Worm (Caenorhabditis elegans) whole organism, late embryonic: ENCODE measurements around the gene mrpl-35.
A peak's percentile ranks its signal among the peaks of the same experiment; 100 is the strongest.

ENCODE experiments used
- F13H6.1 ChIP-seq: sonication (generic microtip); optimal IDR thresholded peaks from 2 replicates; lab custom pipeline; 2016; ENCODE audit warnings: missing genetic modification characterization, missing compliant biosample characterization
- K02D7.2 ChIP-seq: sonication (generic microtip); optimal IDR thresholded peaks from 2 replicates; lab custom pipeline; 2017; ENCODE audit warnings: mild to moderate bottlenecking, missing genetic modification characterization, missing compliant biosample characterization
- K09A11.1 ChIP-seq: sonication (generic microtip); optimal IDR thresholded peaks from 2 replicates; lab custom pipeline; 2017; ENCODE audit warnings: antibody characterized with exemption, mild to moderate bottlenecking, missing genetic modification characterization, missing compliant biosample characterization; ENCODE audit not compliant: insufficient read depth
- T23F11.4 ChIP-seq: fragments of 200-800 bp; sonication (Bioruptor generic); optimal IDR thresholded peaks from 2 replicates; lab custom pipeline; 2018; ENCODE audit warnings: mild to moderate bottlenecking, missing genetic modification characterization, missing compliant biosample characterization
- ceh-18 ChIP-seq: sonication (generic microtip); optimal IDR thresholded peaks from 2 replicates; lab custom pipeline; 2016; ENCODE audit warnings: missing genetic modification characterization, missing compliant biosample characterization
- ceh-2 ChIP-seq: sonication (generic microtip); optimal IDR thresholded peaks from 2 replicates; lab custom pipeline; 2016; ENCODE audit warnings: missing genotype, missing genetic modification characterization, missing compliant biosample characterization
- ceh-22 ChIP-seq: sonication (generic microtip); optimal IDR thresholded peaks from 2 replicates; lab custom pipeline; 2017; ENCODE audit warnings: missing biosample characterization, missing genetic modification characterization
- ceh-24 ChIP-seq: sonication (generic microtip); optimal IDR thresholded peaks from 2 replicates; lab custom pipeline; 2016; ENCODE audit warnings: mild to moderate bottlenecking, missing genetic modification characterization, missing compliant biosample characterization
- ceh-30 ChIP-seq: fragments of 150-350 bp; optimal IDR thresholded peaks from 2 replicates; lab custom pipeline; 2014; ENCODE audit warnings: missing biosample characterization, missing genetic modification characterization
- ceh-31 ChIP-seq: sonication (generic microtip); optimal IDR thresholded peaks from 2 replicates; lab custom pipeline; 2016; ENCODE audit warnings: missing genetic modification characterization, missing compliant biosample characterization
- ceh-34 ChIP-seq: sonication (generic microtip); optimal IDR thresholded peaks from 2 replicates; lab custom pipeline; 2016; ENCODE audit warnings: mild to moderate bottlenecking, missing genetic modification characterization, missing compliant biosample characterization
- ceh-48 ChIP-seq: sonication (generic microtip); optimal IDR thresholded peaks from 2 replicates; lab custom pipeline; 2016; ENCODE audit warnings: missing genetic modification characterization, inconsistent platforms, missing compliant biosample characterization
- ceh-6 ChIP-seq: fragments of 200-800 bp; sonication (Bioruptor generic); optimal IDR thresholded peaks from 2 replicates; lab custom pipeline; 2018; ENCODE audit warnings: mild to moderate bottlenecking, missing genetic modification characterization, missing compliant biosample characterization
- che-1 ChIP-seq: sonication (generic microtip); optimal IDR thresholded peaks from 2 replicates; lab custom pipeline; 2016; ENCODE audit warnings: mild to moderate bottlenecking, missing genetic modification characterization, missing compliant biosample characterization
- dmd-4 ChIP-seq: sonication (generic microtip); optimal IDR thresholded peaks from 2 replicates; lab custom pipeline; 2016; ENCODE audit warnings: borderline replicate concordance, missing genetic modification characterization, missing compliant biosample characterization
- dve-1 ChIP-seq: sonication (generic microtip); optimal IDR thresholded peaks from 2 replicates; lab custom pipeline; 2017; ENCODE audit warnings: antibody characterized with exemption, mild to moderate bottlenecking, missing genetic modification characterization, missing compliant biosample characterization
- elt-4 ChIP-seq: sonication (generic microtip); optimal IDR thresholded peaks from 2 replicates; lab custom pipeline; 2016; ENCODE audit warnings: missing genetic modification characterization, missing compliant biosample characterization
- eyg-1 ChIP-seq: sonication (generic microtip); optimal IDR thresholded peaks from 2 replicates; lab custom pipeline; 2016; ENCODE audit warnings: missing genotype, missing genetic modification characterization, missing compliant biosample characterization
- fkh-10 ChIP-seq: fragments of 150-350 bp; optimal IDR thresholded peaks from 2 replicates; lab custom pipeline; 2014; ENCODE audit warnings: missing biosample characterization, missing genetic modification reagents, missing genetic modification characterization
- fkh-6 ChIP-seq: sonication (generic microtip); optimal IDR thresholded peaks from 2 replicates; lab custom pipeline; 2016; ENCODE audit warnings: missing genetic modification characterization, missing compliant biosample characterization
- gmeb-2 ChIP-seq: sonication (generic microtip); optimal IDR thresholded peaks from 2 replicates; lab custom pipeline; 2016; ENCODE audit warnings: missing genetic modification characterization, inconsistent platforms, missing compliant biosample characterization
- hlh-30 ChIP-seq: sonication (generic microtip); optimal IDR thresholded peaks from 2 replicates; lab custom pipeline; 2017; ENCODE audit warnings: antibody characterized with exemption, missing genetic modification characterization, missing compliant biosample characterization; ENCODE audit not compliant: insufficient read depth
- hlh-6 ChIP-seq: sonication (generic microtip); optimal IDR thresholded peaks from 2 replicates; lab custom pipeline; 2016; ENCODE audit warnings: missing genotype, missing genetic modification characterization, missing compliant biosample characterization
- hlh-8 ChIP-seq: sonication (generic microtip); optimal IDR thresholded peaks from 2 replicates; lab custom pipeline; 2016; ENCODE audit warnings: missing genotype, missing genetic modification characterization, missing compliant biosample characterization
- madf-2 ChIP-seq: sonication (generic microtip); optimal IDR thresholded peaks from 2 replicates; lab custom pipeline; 2017; ENCODE audit warnings: missing genetic modification characterization, missing compliant biosample characterization
- mec-3 ChIP-seq: sonication (generic microtip); optimal IDR thresholded peaks from 2 replicates; lab custom pipeline; 2016; ENCODE audit warnings: borderline replicate concordance, missing genetic modification characterization, missing compliant biosample characterization
- nfya-1 ChIP-seq: sonication (generic microtip); optimal IDR thresholded peaks from 2 replicates; lab custom pipeline; 2017; ENCODE audit warnings: missing genetic modification characterization, mild to moderate bottlenecking, missing compliant biosample characterization, antibody characterized with exemption, moderate library complexity
- nhr-11 ChIP-seq: fragments of 150-350 bp; optimal IDR thresholded peaks from 2 replicates; lab custom pipeline; 2014; ENCODE audit warnings: missing biosample characterization, missing genetic modification characterization
- npax-4 ChIP-seq: sonication (generic microtip); optimal IDR thresholded peaks from 2 replicates; lab custom pipeline; 2016; ENCODE audit warnings: missing genetic modification characterization, missing compliant biosample characterization
- odd-2 ChIP-seq: sonication (generic microtip); optimal IDR thresholded peaks from 2 replicates; lab custom pipeline; 2017; ENCODE audit warnings: antibody characterized with exemption, mild to moderate bottlenecking, missing genetic modification characterization, missing compliant biosample characterization
- pag-3 ChIP-seq: sonication (generic microtip); optimal IDR thresholded peaks from 2 replicates; lab custom pipeline; 2016; ENCODE audit warnings: missing compliant biosample characterization, missing genetic modification characterization, borderline replicate concordance
- pat-9 ChIP-seq: fragments of 200-800 bp; sonication (Bioruptor generic); optimal IDR thresholded peaks from 2 replicates; lab custom pipeline; 2018; ENCODE audit warnings: mild to moderate bottlenecking, missing genetic modification characterization, moderate library complexity, missing compliant biosample characterization
- pax-1 ChIP-seq: fragments of 150-350 bp; optimal IDR thresholded peaks from 2 replicates; lab custom pipeline; 2014; ENCODE audit warnings: missing biosample characterization, missing genetic modification characterization
- pha-2 ChIP-seq: sonication (generic microtip); optimal IDR thresholded peaks from 2 replicates; lab custom pipeline; 2017; ENCODE audit warnings: mild to moderate bottlenecking, missing genetic modification characterization, missing compliant biosample characterization
- pha-4 ChIP-seq: fragments of 150-350 bp; optimal IDR thresholded peaks from 2 replicates; lab custom pipeline; 2018; ENCODE audit warnings: missing biosample characterization, missing genetic modification reagents, missing genetic modification characterization
- pqm-1 ChIP-seq: sonication (generic microtip); optimal IDR thresholded peaks from 2 replicates; lab custom pipeline; 2016; ENCODE audit warnings: missing genetic modification characterization, missing compliant biosample characterization
- ref-2 ChIP-seq: sonication (generic microtip); optimal IDR thresholded peaks from 2 replicates; lab custom pipeline; 2016; ENCODE audit warnings: missing genetic modification characterization, missing compliant biosample characterization
- sdc-2 ChIP-seq: sonication (generic microtip); optimal IDR thresholded peaks from 2 replicates; lab custom pipeline; 2016; ENCODE audit warnings: missing genotype, missing genetic modification characterization, missing compliant biosample characterization
- sox-2 ChIP-seq: fragments of 200-800 bp; sonication (Bioruptor generic); IDR thresholded peaks from 2 replicates; pipeline ENCODE4 v1.3.6; 2022; ENCODE audit warnings: missing genetic modification reagents, missing genetic modification characterization, missing compliant biosample characterization
- sox-4 ChIP-seq: sonication (generic microtip); optimal IDR thresholded peaks from 2 replicates; lab custom pipeline; 2017; ENCODE audit warnings: mild to moderate bottlenecking, missing genetic modification characterization, inconsistent platforms, missing compliant biosample characterization
- syd-9 ChIP-seq: sonication (generic microtip); optimal IDR thresholded peaks from 2 replicates; lab custom pipeline; 2016; ENCODE audit warnings: mild to moderate bottlenecking, missing genetic modification characterization, moderate library complexity, missing compliant biosample characterization
- tbx-2 ChIP-seq: sonication (generic microtip); optimal IDR thresholded peaks from 2 replicates; lab custom pipeline; 2016; ENCODE audit warnings: missing genetic modification characterization, missing compliant biosample characterization
- unc-3 ChIP-seq, 2 experiments: fragments of 200-800 bp in 1 of 2; sonication (Bioruptor generic) in 1 of 2; sonication (generic microtip) in 1 of 2; conservative IDR thresholded peaks in 1 of 2; optimal IDR thresholded peaks in 1 of 2; 2 replicates each; pipeline versions ENCODE4 v1.3.6 to Lab custom; 2016 to 2022; ENCODE audit warnings: missing compliant biosample characterization in 2 of 2, missing genetic modification characterization in 2 of 2, missing genetic modification reagents in 1 of 2
- unc-42 ChIP-seq: sonication (generic microtip); optimal IDR thresholded peaks from 2 replicates; lab custom pipeline; 2016; ENCODE audit warnings: missing genotype, missing genetic modification characterization, missing compliant biosample characterization
- unc-86 ChIP-seq: sonication (generic microtip); optimal IDR thresholded peaks from 2 replicates; lab custom pipeline; 2016; ENCODE audit warnings: missing genetic modification characterization, missing compliant biosample characterization
- ztf-16 ChIP-seq: sonication (generic microtip); optimal IDR thresholded peaks from 2 replicates; lab custom pipeline; 2017; ENCODE audit warnings: missing genetic modification characterization, missing compliant biosample characterization

The mrpl-35 gene

DNA sequence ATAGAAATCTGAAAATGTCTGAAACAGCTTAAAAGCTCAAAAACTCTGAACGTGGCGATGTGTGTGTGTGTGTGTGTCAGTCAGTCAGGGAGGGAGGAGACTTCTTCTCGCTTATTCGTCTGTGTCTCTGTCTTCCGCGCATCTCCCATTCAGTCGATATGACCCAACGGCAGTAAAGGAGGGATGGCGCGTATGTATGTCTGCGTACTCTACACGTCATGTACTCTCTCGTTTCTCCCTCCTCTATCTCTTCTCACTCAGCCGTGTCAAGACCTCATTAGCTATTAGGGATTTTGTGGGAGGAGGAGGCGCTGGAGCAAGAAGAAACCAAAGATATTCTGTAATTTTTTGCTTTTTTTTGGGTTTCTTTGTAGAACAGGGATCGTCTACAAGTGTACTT, 22.0 kb downstream of the mrpl-35 start (continued):
- no peak for TF ChIP-seq fkh-6
- TF ChIP-seq elt-4 (tag; lab: Kevin White, UChicago): no peak
- TF ChIP-seq ceh-18: peak; percentile 20
- TF ChIP-seq ceh-30: no peak
- TF ChIP-seq pat-9: no peak
- TF ChIP-seq nhr-11 (tag; lab: Kevin White, UChicago): no peak
- TF ChIP-seq mec-3 (tag; lab: Kevin White, UChicago): no peak
- TF ChIP-seq sdc-2 (tag; lab: Kevin White, UChicago): no peak
- TF ChIP-seq dve-1 (tag; lab: Kevin White, UChicago): peak; percentile 4
- no peak for TF ChIP-seq sox-4 (tag; lab: Kevin White, UChicago)
- no peak for TF ChIP-seq dmd-4 (tag; lab: Kevin White, UChicago)
- TF ChIP-seq npax-4: no peak
- TF ChIP-seq unc-86 (tag; lab: Kevin White, UChicago): no peak
- TF ChIP-seq ceh-6: no peak
- TF ChIP-seq ceh-31 (tag; lab: Kevin White, UChicago): peak; percentile 87
- TF ChIP-seq F13H6.1 (tag; lab: Kevin White, UChicago): no peak
- TF ChIP-seq T23F11.4: no peak
- no peak for TF ChIP-seq syd-9 (tag; lab: Kevin White, UChicago)
- TF ChIP-seq madf-2 (tag; lab: Kevin White, UChicago): no peak
- TF ChIP-seq hlh-8 (tag; lab: Kevin White, UChicago): no peak
- no peak for TF ChIP-seq ceh-24
- no peak for TF ChIP-seq pag-3
- TF ChIP-seq che-1 (tag; lab: Kevin White, UChicago): no peak
- TF ChIP-seq sox-2 (GFP tag; lab: Robert Waterston, UW): no peak
- peak; percentile 68 for TF ChIP-seq ref-2 (tag; lab: Kevin White, UChicago)
- TF ChIP-seq ceh-2 (tag; lab: Kevin White, UChicago): no peak
- no peak for TF ChIP-seq ceh-22
- TF ChIP-seq tbx-2: peak; percentile 69
- peak; percentile 72 for TF ChIP-seq ceh-48 (tag; lab: Kevin White, UChicago)
- TF ChIP-seq pha-2 (tag; lab: Kevin White, UChicago): no peak
- TF ChIP-seq pqm-1: no peak
- TF ChIP-seq odd-2: no peak
- no peak for TF ChIP-seq ztf-16 (tag; lab: Kevin White, UChicago)
- TF ChIP-seq eyg-1 (tag; lab: Kevin White, UChicago): no peak
- peak; percentile 68 for TF ChIP-seq unc-42 (tag; lab: Kevin White, UChicago)
- no peak for TF ChIP-seq gmeb-2
- TF ChIP-seq nfya-1 (tag; lab: Kevin White, UChicago): peak; percentile 82
- TF ChIP-seq pax-1: peak; percentile 61
- TF ChIP-seq hlh-30 (tag; lab: Kevin White, UChicago): peak; percentile 63
- TF ChIP-seq ceh-34 (tag; lab: Kevin White, UChicago): peak; percentile 21
- TF ChIP-seq K02D7.2: no peak
- no peak for TF ChIP-seq K09A11.1 (tag; lab: Kevin White, UChicago)
- TF ChIP-seq hlh-6 (tag; lab: Kevin White, UChicago): no peak
- no peak for TF ChIP-seq fkh-10
- TF ChIP-seq unc-3 (GFP tag; conservative IDR thresholded peaks at IDR 0.05; lab: Robert Waterston, UW): no peak
- no peak for TF ChIP-seq unc-3 (tag; optimal IDR thresholded peaks at IDR 0.05; lab: Kevin White, UChicago)
- no peak for TF ChIP-seq pha-4 (tag; lab: Kevin White, UChicago)
